Worm (Caenorhabditis elegans): ENCODE measurements around the gene F40B5.2.

DNA sequence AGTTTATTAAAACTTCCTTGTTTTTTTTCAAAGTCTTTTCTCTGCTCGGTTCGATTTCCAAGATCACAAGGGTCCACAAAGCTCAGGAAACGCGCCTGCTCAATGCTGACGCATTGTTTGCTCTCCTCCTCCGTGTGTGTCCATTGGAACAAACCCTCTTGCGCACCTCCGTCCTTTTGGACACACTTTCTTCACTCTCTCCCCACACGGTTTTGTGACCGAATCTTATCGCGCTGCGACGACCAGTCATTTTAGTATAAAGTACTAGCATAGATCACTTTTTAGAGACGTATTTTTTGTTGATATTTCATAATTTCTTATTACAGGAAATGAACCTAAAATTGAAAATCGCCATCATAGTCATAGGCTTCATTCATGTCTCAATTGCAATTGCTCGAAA lies 557 bp downstream of the F40B5.2 start:
- TF ChIP-seq lin-13 (tag; optimal IDR thresholded peaks at IDR 0.05) = peak; percentile 82
- TF ChIP-seq snpc-4 (tag; optimal IDR thresholded peaks at IDR 0.05) = no peak
- TF ChIP-seq elt-3 (tag; optimal IDR thresholded peaks at IDR 0.05) = no peak
- TF ChIP-seq ztf-11 (tag; optimal IDR thresholded peaks at IDR 0.05) = peak; percentile 44
- TF ChIP-seq M03D4.4 (tag; optimal IDR thresholded peaks at IDR 0.05) = peak; percentile 37
- peak; percentile 89 for TF ChIP-seq mep-1 (tag; optimal IDR thresholded peaks at IDR 0.05)
- no peak for TF ChIP-seq unc-62 (GFP tag; optimal IDR thresholded peaks at IDR 0.05)
- TF ChIP-seq pha-4 (tag; optimal IDR thresholded peaks at IDR 0.05) = peak; percentile 69
- TF ChIP-seq unc-120 (tag; optimal IDR thresholded peaks at IDR 0.05; ENCODE audit: poor library complexity, severe bottlenecking) = no peak
- TF ChIP-seq nhr-237 (tag; optimal IDR thresholded peaks at IDR 0.05) = no peak
- peak; percentile 56 for TF ChIP-seq lsy-2 (tag; optimal IDR thresholded peaks at IDR 0.05)
- TF ChIP-seq nhr-12 (tag; optimal IDR thresholded peaks at IDR 0.05) = no peak
- no peak for TF ChIP-seq bed-3 (GFP tag; optimal IDR thresholded peaks at IDR 0.05)
- TF ChIP-seq ceh-39 (tag; optimal IDR thresholded peaks at IDR 0.05) = no peak

Measured in whole organism, mixed stage, embryonic.